Worm (Caenorhabditis elegans) whole organism, L4 larva: ENCODE data around the gene srxa-9.

ENCODE experiments used
- D1046.2 ChIP-seq: fragments of 200-800 bp; sonication (Bioruptor generic); IDR thresholded peaks from 2 replicates; pipeline ENCODE4 v1.3.6; 2022; ENCODE audit warnings: missing genetic modification characterization, missing compliant biosample characterization
- F37D6.2 ChIP-seq: sonication (generic microtip); optimal IDR thresholded peaks from 2 replicates; lab custom pipeline; 2016; ENCODE audit warnings: mild to moderate bottlenecking, missing genetic modification characterization, missing compliant biosample characterization
- ZK337.2 ChIP-seq: fragments of 200-800 bp; sonication (Bioruptor generic); IDR thresholded peaks from 2 replicates; pipeline ENCODE4 v1.3.6; 2022; ENCODE audit warnings: missing genetic modification reagents, missing genetic modification characterization, missing compliant biosample characterization
- arid-1 ChIP-seq: fragments of 200-800 bp; sonication (Bioruptor generic); conservative IDR thresholded peaks from 2 replicates; pipeline ENCODE4 v1.3.6; 2022; ENCODE audit warnings: missing genetic modification reagents, missing genetic modification characterization, missing compliant biosample characterization
- attf-4 ChIP-seq: sonication (generic microtip); optimal IDR thresholded peaks from 3 replicates; lab custom pipeline; 2017; ENCODE audit warnings: missing biosample characterization, missing genetic modification characterization
- ceh-32 ChIP-seq: sonication (generic microtip); optimal IDR thresholded peaks from 2 replicates; lab custom pipeline; 2016; ENCODE audit warnings: mild to moderate bottlenecking, missing genetic modification characterization, missing compliant biosample characterization; ENCODE audit not compliant: poor library complexity
- ceh-44 ChIP-seq: fragments of 200-800 bp; sonication (Bioruptor generic); IDR thresholded peaks from 2 replicates; pipeline ENCODE4 v1.3.6; 2022; ENCODE audit warnings: missing genetic modification reagents, missing genetic modification characterization, missing compliant biosample characterization
- ctbp-1 ChIP-seq: fragments of 200-800 bp; sonication (Bioruptor generic); IDR thresholded peaks from 2 replicates; pipeline ENCODE4 v1.3.6; 2022; ENCODE audit warnings: missing genetic modification reagents, missing genetic modification characterization, missing compliant biosample characterization
- dve-1 ChIP-seq: sonication (generic microtip); optimal IDR thresholded peaks from 2 replicates; lab custom pipeline; 2017; ENCODE audit warnings: antibody characterized with exemption, mild to moderate bottlenecking, missing genetic modification characterization, missing compliant biosample characterization; ENCODE audit not compliant: insufficient read depth
- fkh-10 ChIP-seq: fragments of 150-350 bp; optimal IDR thresholded peaks from 2 replicates; lab custom pipeline; 2014; ENCODE audit warnings: missing biosample characterization, missing genetic modification reagents, missing genetic modification characterization
- hlh-11 ChIP-seq: fragments of 200-800 bp; sonication (Bioruptor generic); optimal IDR thresholded peaks from 2 replicates; lab custom pipeline; 2018; ENCODE audit warnings: mild to moderate bottlenecking, missing genetic modification characterization, missing compliant biosample characterization
- hlh-30 ChIP-seq: sonication (generic microtip); optimal IDR thresholded peaks from 2 replicates; lab custom pipeline; 2017; ENCODE audit warnings: antibody characterized with exemption, mild to moderate bottlenecking, missing genetic modification characterization, missing compliant biosample characterization; ENCODE audit not compliant: insufficient read depth
- hmg-1.1 ChIP-seq: fragments of 200-800 bp; sonication (Bioruptor generic); IDR thresholded peaks from 2 replicates; pipeline ENCODE4 v1.3.6; 2022; ENCODE audit warnings: missing genetic modification reagents, missing genetic modification characterization, missing compliant biosample characterization
- jun-1 ChIP-seq: fragments of 150-350 bp; optimal IDR thresholded peaks from 2 replicates; lab custom pipeline; 2014; ENCODE audit warnings: missing biosample characterization, missing genetic modification reagents, missing genetic modification characterization
- lim-7 ChIP-seq: fragments of 200-800 bp; sonication (Bioruptor generic); IDR thresholded peaks from 2 replicates; pipeline ENCODE4 v1.3.6; 2022; ENCODE audit warnings: missing genetic modification characterization, missing compliant biosample characterization
- lin-13 ChIP-seq: fragments of 150-350 bp; optimal IDR thresholded peaks from 2 replicates; lab custom pipeline; 2014; ENCODE audit warnings: missing biosample characterization, missing genetic modification reagents, missing genetic modification characterization
- lin-38 ChIP-seq: fragments of 200-800 bp; sonication (Bioruptor generic); IDR thresholded peaks from 2 replicates; pipeline ENCODE4 v1.3.6; 2022; ENCODE audit warnings: missing genetic modification reagents, missing genetic modification characterization, missing compliant biosample characterization
- lir-3 ChIP-seq: sonication (generic microtip); optimal IDR thresholded peaks from 2 replicates; lab custom pipeline; 2016; ENCODE audit warnings: mild to moderate bottlenecking, missing genetic modification characterization, missing compliant biosample characterization
- madf-5 ChIP-seq, 2 experiments: fragments of 200-800 bp; sonication (Bioruptor generic); IDR thresholded peaks; 2 replicates each; pipeline ENCODE4 v1.3.6; 2022; ENCODE audit warnings: missing compliant biosample characterization in 2 of 2, missing genetic modification characterization in 2 of 2
- mdt-29 ChIP-seq: fragments of 200-800 bp; sonication (Bioruptor generic); IDR thresholded peaks from 2 replicates; pipeline ENCODE4 v1.3.6; 2022; ENCODE audit warnings: missing genetic modification reagents, missing genetic modification characterization, missing compliant biosample characterization
- mep-1 ChIP-seq: fragments of 150-350 bp; sonication (generic microtip); optimal IDR thresholded peaks from 3 replicates; lab custom pipeline; 2014; ENCODE audit warnings: missing biosample characterization, missing genetic modification characterization
- nhr-237 ChIP-seq: sonication (generic microtip); optimal IDR thresholded peaks from 2 replicates; lab custom pipeline; 2017; ENCODE audit warnings: missing biosample characterization, missing genetic modification characterization
- nhr-25 ChIP-seq: sonication (generic microtip); optimal IDR thresholded peaks from 2 replicates; lab custom pipeline; 2017; ENCODE audit warnings: missing genetic modification characterization, mild to moderate bottlenecking, missing compliant biosample characterization, antibody characterized with exemption, moderate library complexity, borderline replicate concordance; ENCODE audit not compliant: insufficient read depth
- nhr-28 ChIP-seq: fragments of 150-350 bp; optimal IDR thresholded peaks from 2 replicates; lab custom pipeline; 2014; ENCODE audit warnings: missing biosample characterization, missing genetic modification characterization
- nhr-48 ChIP-seq: sonication (generic microtip); optimal IDR thresholded peaks from 2 replicates; lab custom pipeline; 2016; ENCODE audit warnings: mild to moderate bottlenecking, missing genetic modification characterization, missing compliant biosample characterization
- nhr-77 ChIP-seq: fragments of 150-350 bp; optimal IDR thresholded peaks from 2 replicates; lab custom pipeline; 2014; ENCODE audit warnings: missing biosample characterization, missing genetic modification characterization
- pha-4 ChIP-seq, 2 experiments: fragments of 150-350 bp in 1 of 2; fragments of 200-800 bp in 1 of 2; sonication (Bioruptor generic) in 1 of 2; IDR thresholded peaks in 1 of 2; optimal IDR thresholded peaks in 1 of 2; 2 replicates each; pipeline versions ENCODE4 v1.3.6 to Lab custom; 2014 to 2022; ENCODE audit warnings: missing genetic modification characterization in 2 of 2, missing genetic modification reagents in 2 of 2, missing biosample characterization in 1 of 2, missing compliant biosample characterization in 1 of 2
- pqm-1 ChIP-seq: sonication (generic microtip); optimal IDR thresholded peaks from 2 replicates; lab custom pipeline; 2017; ENCODE audit warnings: missing biosample characterization, missing genetic modification characterization
- set-16 ChIP-seq: fragments of 200-800 bp; sonication (Bioruptor generic); IDR thresholded peaks from 2 replicates; pipeline ENCODE4 v1.3.6; 2022; ENCODE audit warnings: missing genetic modification reagents, missing genetic modification characterization, missing compliant biosample characterization
- snpc-1.2 ChIP-seq: fragments of 200-800 bp; sonication (Bioruptor generic); IDR thresholded peaks from 2 replicates; pipeline ENCODE4 v1.3.6; 2022; ENCODE audit warnings: missing genetic modification reagents, missing genetic modification characterization, missing compliant biosample characterization
- unc-130 ChIP-seq: sonication (generic microtip); optimal IDR thresholded peaks from 2 replicates; lab custom pipeline; 2016; ENCODE audit warnings: missing genetic modification reagents, missing genetic modification characterization, missing compliant biosample characterization
- vab-7 ChIP-seq: fragments of 200-800 bp; sonication (Bioruptor generic); IDR thresholded peaks from 2 replicates; pipeline ENCODE4 v1.3.6; 2022; ENCODE audit warnings: missing genetic modification reagents, missing genetic modification characterization, missing compliant biosample characterization
- zfp-3 ChIP-seq: fragments of 200-800 bp; sonication (Bioruptor generic); conservative IDR thresholded peaks from 2 replicates; pipeline ENCODE4 v1.3.6; 2022; ENCODE audit warnings: missing genetic modification reagents, missing genetic modification characterization, missing compliant biosample characterization
- zip-11 ChIP-seq: fragments of 200-800 bp; sonication (Bioruptor generic); IDR thresholded peaks from 2 replicates; pipeline ENCODE4 v1.3.6; 2022; ENCODE audit warnings: missing genetic modification characterization, missing compliant biosample characterization
- ztf-11 ChIP-seq: fragments of 150-350 bp; optimal IDR thresholded peaks from 2 replicates; lab custom pipeline; 2014; ENCODE audit warnings: missing biosample characterization, missing genetic modification characterization

srxa-9 gene

ce11 chrX:15779503-15779902 lies 32.7 kb downstream of the srxa-9 start (continued):
- TF ChIP-seq mep-1, result peak; percentile 76
- no peak for TF ChIP-seq set-16 (GFP tag; lab: Robert Waterston, UW)
- TF ChIP-seq hlh-11 (tag; lab: Kevin White, UChicago), result peak; percentile 94
- TF ChIP-seq fkh-10 (GFP tag; lab: Kevin White, UChicago), result no peak
- TF ChIP-seq pha-4 (GFP tag; IDR thresholded peaks at IDR 0.05; lab: Robert Waterston, UW), result peak; percentile 19; the same call in 1 of the 2 replicates
- no peak for TF ChIP-seq pha-4 (tag; optimal IDR thresholded peaks at IDR 0.05; lab: Kevin White, UChicago)
- no peak for TF ChIP-seq snpc-1.2 (GFP tag; lab: Robert Waterston, UW)
- peak; percentile 69 for TF ChIP-seq nhr-77 (tag; lab: Kevin White, UChicago)

ce11 chrX:15782027-15782426 lies 35.2 kb downstream of the srxa-9 start, which contains the start of gene Y7A5A.24:
Gene Y7A5A.24 (minus strand): TSS chrX:15782127.
- TF ChIP-seq jun-1 (tag; lab: Kevin White, UChicago), result no peak
- TF ChIP-seq ceh-44, result no peak
- TF ChIP-seq hlh-30 (tag; lab: Kevin White, UChicago), result no peak
- TF ChIP-seq dve-1 (tag; lab: Kevin White, UChicago), result no peak
- TF ChIP-seq vab-7 (GFP tag; lab: Robert Waterston, UW), result no peak
- TF ChIP-seq ctbp-1 (GFP tag; lab: Robert Waterston, UW), result no peak
- TF ChIP-seq hmg-1.1 (GFP tag; lab: Robert Waterston, UW), result no peak
- TF ChIP-seq zip-11 (GFP tag; lab: Robert Waterston, UW), result no peak
- TF ChIP-seq lin-38, result no peak
- TF ChIP-seq nhr-48 (tag; lab: Kevin White, UChicago), result no peak
- no peak for TF ChIP-seq unc-130 (GFP tag; lab: Kevin White, UChicago)
- no peak for TF ChIP-seq ceh-32
- no peak for TF ChIP-seq attf-4 (tag; lab: Kevin White, UChicago)

ce11 chrX:15784570-15784969 lies 37.8 kb downstream of the srxa-9 start, which contains the start of gene Y7A5A.3:
Gene Y7A5A.3 (minus strand): TSS chrX:15784670.
- TF ChIP-seq pqm-1 (tag; lab: Kevin White, UChicago) (no peak), dve-1 (tag; lab: Kevin White, UChicago) (no peak), mdt-29 (GFP tag; lab: Robert Waterston, UW) (no peak), nhr-28 (tag; lab: Kevin White, UChicago) (no peak), lim-7 (no peak), attf-4 (tag; lab: Kevin White, UChicago) (no peak), ctbp-1 (GFP tag; lab: Robert Waterston, UW) (no peak), lin-13 (no peak), arid-1 (GFP tag; lab: Robert Waterston, UW) (no peak), madf-5 (GFP tag; IDR thresholded peaks at IDR 0.05; lab: Robert Waterston, UW) (no peak), lir-3 (tag; lab: Kevin White, UChicago) (no peak), nhr-237 (tag; lab: Kevin White, UChicago) (no peak), ceh-44 (no peak), F37D6.2 (tag; lab: Kevin White, UChicago) (no peak), ZK337.2 (GFP tag; lab: Robert Waterston, UW) (no peak), ztf-11 (tag; lab: Kevin White, UChicago) (no peak), zfp-3 (GFP tag; lab: Robert Waterston, UW) (no peak), nhr-25 (tag; lab: Kevin White, UChicago) (no peak), unc-130 (GFP tag; lab: Kevin White, UChicago) (no peak), D1046.2 (GFP tag; lab: Robert Waterston, UW) (no peak)
